Worm (Caenorhabditis elegans) whole organism, mixed stage, embryonic: Measurements from ENCODE around the gene F31E8.4.
A peak's percentile ranks its signal among the peaks of the same experiment; 100 is the strongest.

ENCODE experiments used
- M03D4.4 ChIP-seq: sonication (generic microtip); optimal IDR thresholded peaks from 2 replicates; lab custom pipeline; 2017; ENCODE audit warnings: mild to moderate bottlenecking, missing genetic modification characterization, missing compliant biosample characterization
- blmp-1 ChIP-seq: fragments of 150-350 bp; optimal IDR thresholded peaks from 2 replicates; lab custom pipeline; 2014; ENCODE audit warnings: missing biosample characterization, missing genetic modification characterization
- ceh-39 ChIP-seq: fragments of 150-350 bp; optimal IDR thresholded peaks from 2 replicates; lab custom pipeline; 2014; ENCODE audit warnings: missing biosample characterization, missing genetic modification characterization
- ceh-43 ChIP-seq: fragments of 200-800 bp; sonication (Bioruptor generic); optimal IDR thresholded peaks from 2 replicates; lab custom pipeline; 2018; ENCODE audit warnings: mild to moderate bottlenecking, missing genetic modification characterization, moderate library complexity, missing compliant biosample characterization
- ceh-83 ChIP-seq: fragments of 200-800 bp; sonication (Bioruptor generic); optimal IDR thresholded peaks from 2 replicates; lab custom pipeline; 2018; ENCODE audit warnings: mild to moderate bottlenecking, missing genetic modification characterization, missing compliant biosample characterization
- ces-1 ChIP-seq: fragments of 150-350 bp; optimal IDR thresholded peaks from 2 replicates; lab custom pipeline; 2014; ENCODE audit warnings: missing biosample characterization, missing genetic modification reagents, missing genetic modification characterization
- cnd-1 ChIP-seq: fragments of 200-800 bp; sonication (Bioruptor generic); optimal IDR thresholded peaks from 2 replicates; lab custom pipeline; 2018; ENCODE audit warnings: mild to moderate bottlenecking, missing genetic modification characterization, missing compliant biosample characterization
- drap-1 ChIP-seq: fragments of 200-800 bp; sonication (Bioruptor generic); optimal IDR thresholded peaks from 3 replicates; lab custom pipeline; 2018; ENCODE audit warnings: mild to moderate bottlenecking, missing genetic modification characterization, missing compliant biosample characterization
- elt-1 ChIP-seq: sonication (generic microtip); optimal IDR thresholded peaks from 2 replicates; lab custom pipeline; 2017; ENCODE audit warnings: missing genetic modification characterization, mild to moderate bottlenecking, missing compliant biosample characterization, antibody characterized with exemption, moderate library complexity, borderline replicate concordance; ENCODE audit not compliant: insufficient read depth
- elt-3 ChIP-seq: fragments of 150-350 bp; optimal IDR thresholded peaks from 2 replicates; lab custom pipeline; 2014; ENCODE audit warnings: missing biosample characterization, missing genetic modification characterization
- flh-1 ChIP-seq: fragments of 200-800 bp; sonication (Bioruptor generic); optimal IDR thresholded peaks from 2 replicates; lab custom pipeline; 2018; ENCODE audit warnings: mild to moderate bottlenecking, missing genetic modification characterization, moderate library complexity, missing compliant biosample characterization
- ham-2 ChIP-seq: fragments of 200-800 bp; sonication (Bioruptor generic); optimal IDR thresholded peaks from 2 replicates; lab custom pipeline; 2018; ENCODE audit warnings: mild to moderate bottlenecking, missing genetic modification characterization, missing compliant biosample characterization
- hlh-1 ChIP-seq: fragments of 150-350 bp; optimal IDR thresholded peaks from 2 replicates; lab custom pipeline; 2014; ENCODE audit warnings: missing biosample characterization, missing genetic modification reagents, missing genetic modification characterization
- lin-13 ChIP-seq: fragments of 150-350 bp; optimal IDR thresholded peaks from 2 replicates; lab custom pipeline; 2014; ENCODE audit warnings: missing biosample characterization, missing genetic modification characterization
- lin-32 ChIP-seq: fragments of 200-800 bp; sonication (Bioruptor generic); optimal IDR thresholded peaks from 2 replicates; lab custom pipeline; 2018; ENCODE audit warnings: mild to moderate bottlenecking, missing genetic modification characterization, missing compliant biosample characterization
- lsy-2 ChIP-seq: fragments of 150-350 bp; optimal IDR thresholded peaks from 2 replicates; lab custom pipeline; 2014; ENCODE audit warnings: missing biosample characterization, missing genetic modification characterization
- mab-5 ChIP-seq: fragments of 150-350 bp; optimal IDR thresholded peaks from 2 replicates; lab custom pipeline; 2014; ENCODE audit warnings: missing biosample characterization, missing genetic modification characterization
- mep-1 ChIP-seq: fragments of 150-350 bp; optimal IDR thresholded peaks from 2 replicates; lab custom pipeline; 2017; ENCODE audit warnings: missing biosample characterization, missing genetic modification reagents, missing genetic modification characterization, inconsistent platforms
- mls-2 ChIP-seq: sonication (generic microtip); optimal IDR thresholded peaks from 2 replicates; lab custom pipeline; 2016; ENCODE audit warnings: mild to moderate bottlenecking, missing genetic modification characterization, moderate library complexity, missing compliant biosample characterization
- nhr-12 ChIP-seq: fragments of 150-350 bp; optimal IDR thresholded peaks from 2 replicates; lab custom pipeline; 2014; ENCODE audit warnings: missing biosample characterization, missing genetic modification characterization
- nhr-2 ChIP-seq: fragments of 150-350 bp; optimal IDR thresholded peaks from 2 replicates; lab custom pipeline; 2014; ENCODE audit warnings: missing biosample characterization, missing genetic modification characterization
- nhr-237 ChIP-seq: fragments of 150-350 bp; optimal IDR thresholded peaks from 2 replicates; lab custom pipeline; 2014; ENCODE audit warnings: missing biosample characterization, missing genetic modification characterization
- nhr-28 ChIP-seq: fragments of 150-350 bp; optimal IDR thresholded peaks from 2 replicates; lab custom pipeline; 2014; ENCODE audit warnings: missing biosample characterization, missing genetic modification characterization
- pha-4 ChIP-seq: fragments of 150-350 bp; optimal IDR thresholded peaks from 2 replicates; lab custom pipeline; 2018; ENCODE audit warnings: missing biosample characterization, missing genetic modification reagents, missing genetic modification characterization
- sem-2 ChIP-seq: fragments of 200-800 bp; sonication (Bioruptor generic); optimal IDR thresholded peaks from 2 replicates; lab custom pipeline; 2018; ENCODE audit warnings: mild to moderate bottlenecking, missing genetic modification characterization, missing compliant biosample characterization
- snpc-4 ChIP-seq: fragments of 150-350 bp; optimal IDR thresholded peaks from 2 replicates; lab custom pipeline; 2014; ENCODE audit warnings: missing biosample characterization, missing genetic modification characterization
- sptf-1 ChIP-seq: sonication (generic microtip); optimal IDR thresholded peaks from 2 replicates; lab custom pipeline; 2017; ENCODE audit warnings: mild to moderate bottlenecking, missing genetic modification characterization, moderate library complexity, missing compliant biosample characterization
- unc-120 ChIP-seq: sonication (generic microtip); optimal IDR thresholded peaks from 2 replicates; lab custom pipeline; 2017; ENCODE audit warnings: missing genetic modification characterization, missing compliant biosample characterization; ENCODE audit not compliant: poor library complexity, severe bottlenecking
- unc-39 ChIP-seq: fragments of 150-350 bp; optimal IDR thresholded peaks from 2 replicates; lab custom pipeline; 2014; ENCODE audit warnings: missing biosample characterization, missing genetic modification characterization
- unc-62 ChIP-seq: fragments of 150-350 bp; optimal IDR thresholded peaks from 2 replicates; lab custom pipeline; 2014; ENCODE audit warnings: missing biosample characterization, missing genetic modification reagents, missing genetic modification characterization
- zip-8 ChIP-seq: fragments of 150-350 bp; optimal IDR thresholded peaks from 2 replicates; lab custom pipeline; 2014; ENCODE audit warnings: missing biosample characterization, missing genetic modification characterization
- ztf-11 ChIP-seq: fragments of 150-350 bp; optimal IDR thresholded peaks from 2 replicates; lab custom pipeline; 2014; ENCODE audit warnings: missing biosample characterization, missing genetic modification characterization

F31E8.4 gene

ce11 chrII:6826726-6827125 is 26.8 kb upstream of the F31E8.4 start:
- no peak for TF ChIP-seq lin-13 (tag; lab: Kevin White, UChicago)
- TF ChIP-seq sem-2 (GFP tag; lab: Kevin White, UChicago): no peak
- no peak for TF ChIP-seq nhr-12
- TF ChIP-seq lsy-2 (tag; lab: Kevin White, UChicago): no peak
- TF ChIP-seq ham-2 (GFP tag; lab: Kevin White, UChicago): no peak
- TF ChIP-seq ceh-39 (tag; lab: Kevin White, UChicago): no peak
- TF ChIP-seq cnd-1: no peak
- TF ChIP-seq flh-1 (GFP tag; lab: Kevin White, UChicago): no peak
- TF ChIP-seq ztf-11 (tag; lab: Kevin White, UChicago): no peak
- TF ChIP-seq sptf-1 (tag; lab: Kevin White, UChicago): no peak
- no peak for TF ChIP-seq nhr-2 (tag; lab: Kevin White, UChicago)
- TF ChIP-seq mab-5 (tag; lab: Kevin White, UChicago): no peak
- peak; percentile 83 for TF ChIP-seq unc-120 (tag; lab: Kevin White, UChicago)
- TF ChIP-seq ces-1: peak; percentile 54
- TF ChIP-seq M03D4.4 (tag; lab: Kevin White, UChicago): no peak
- TF ChIP-seq ceh-43: no peak
- peak; percentile 76 for TF ChIP-seq blmp-1 (tag; lab: Kevin White, UChicago)
- no peak for TF ChIP-seq nhr-237
- no peak for TF ChIP-seq elt-1
- TF ChIP-seq lin-32 (GFP tag; lab: Kevin White, UChicago): no peak
- no peak for TF ChIP-seq pha-4
- TF ChIP-seq elt-3 (tag; lab: Kevin White, UChicago): no peak
- TF ChIP-seq drap-1 (GFP tag; lab: Kevin White, UChicago): no peak
- TF ChIP-seq hlh-1 (tag; lab: Kevin White, UChicago): peak; percentile 72
- no peak for TF ChIP-seq ceh-83 (GFP tag; lab: Kevin White, UChicago)
- no peak for TF ChIP-seq snpc-4 (tag; lab: Kevin White, UChicago)
- no peak for TF ChIP-seq mls-2
- TF ChIP-seq unc-62 (GFP tag; lab: Kevin White, UChicago): peak; percentile 7

- TF ChIP-seq mep-1 (tag; lab: Kevin White, UChicago): no peak
- no peak for TF ChIP-seq nhr-2 (tag; lab: Kevin White, UChicago)
- no peak for TF ChIP-seq nhr-12
- TF ChIP-seq M03D4.4 (tag; lab: Kevin White, UChicago): peak; percentile 21
- no peak for TF ChIP-seq nhr-28 (tag; lab: Kevin White, UChicago)
- peak; percentile 77 for TF ChIP-seq unc-120 (tag; lab: Kevin White, UChicago)
- TF ChIP-seq blmp-1 (tag; lab: Kevin White, UChicago): no peak
- TF ChIP-seq unc-62 (GFP tag; lab: Kevin White, UChicago): peak; percentile 96
- TF ChIP-seq sem-2 (GFP tag; lab: Kevin White, UChicago): no peak
- peak; percentile 20 for TF ChIP-seq mls-2
- TF ChIP-seq ceh-83 (GFP tag; lab: Kevin White, UChicago): no peak
- TF ChIP-seq hlh-1 (tag; lab: Kevin White, UChicago): peak; percentile 62
- TF ChIP-seq ces-1: peak; percentile 90
- TF ChIP-seq mab-5 (tag; lab: Kevin White, UChicago): peak; percentile 84
- TF ChIP-seq ceh-39 (tag; lab: Kevin White, UChicago): no peak
- TF ChIP-seq ham-2 (GFP tag; lab: Kevin White, UChicago): peak; percentile 90
- TF ChIP-seq, all 35 proteins: peak for 8
Measured at ce11 chrII:6825732-6826131, 25.8 kb upstream of the F31E8.4 start.

- TF ChIP-seq unc-62 (GFP tag; lab: Kevin White, UChicago): peak; percentile 91
- TF ChIP-seq pha-4: no peak
- TF ChIP-seq unc-120 (tag; lab: Kevin White, UChicago): no peak
- TF ChIP-seq unc-39 (tag; lab: Kevin White, UChicago): no peak
- TF ChIP-seq nhr-2 (tag; lab: Kevin White, UChicago): no peak
- TF ChIP-seq drap-1 (GFP tag; lab: Kevin White, UChicago): no peak
- TF ChIP-seq ceh-83 (GFP tag; lab: Kevin White, UChicago): no peak
Measured at ce11 chrII:6824524-6824923, 24.6 kb upstream of the F31E8.4 start.

ce11 chrII:6823912-6824311 is 24.0 kb upstream of the F31E8.4 start:
- TF ChIP-seq ces-1 (peak; percentile 14), blmp-1 (tag; lab: Kevin White, UChicago) (no peak), unc-120 (tag; lab: Kevin White, UChicago) (peak; percentile 6)

ce11 chrII:6823233-6823632 is 23.3 kb upstream of the F31E8.4 start:
- TF ChIP-seq snpc-4 (tag; lab: Kevin White, UChicago) (no peak), nhr-237 (no peak), unc-62 (GFP tag; lab: Kevin White, UChicago) (peak; percentile 98), nhr-2 (tag; lab: Kevin White, UChicago) (peak; percentile 73), hlh-1 (tag; lab: Kevin White, UChicago) (peak; percentile 88), zip-8 (tag; lab: Kevin White, UChicago) (no peak), ceh-39 (tag; lab: Kevin White, UChicago) (no peak), unc-120 (tag; lab: Kevin White, UChicago) (peak; percentile 47)
